Fruit fly (Drosophila melanogaster): Measurements from ENCODE around the gene CG14402.

dm6 chr2L:20807617-20808509, 41.2 kb upstream of the CG14402 start:
- TF ChIP-seq EcR (GFP tag; optimal IDR thresholded peaks at IDR 0.05) (no peak), Ets98B (GFP tag; IDR thresholded peaks at IDR 0.05) (peak; percentile 10; the same call in 1 of the 2 replicates), CG34367 (tag; optimal IDR thresholded peaks at IDR 0.05) (no peak)

Data from whole organism, pupa.